Worm (Caenorhabditis elegans): ENCODE data around the gene rfc-4.
A peak's percentile ranks its signal among the peaks of the same experiment; 100 is the strongest.

Gene rfc-4

DNA sequence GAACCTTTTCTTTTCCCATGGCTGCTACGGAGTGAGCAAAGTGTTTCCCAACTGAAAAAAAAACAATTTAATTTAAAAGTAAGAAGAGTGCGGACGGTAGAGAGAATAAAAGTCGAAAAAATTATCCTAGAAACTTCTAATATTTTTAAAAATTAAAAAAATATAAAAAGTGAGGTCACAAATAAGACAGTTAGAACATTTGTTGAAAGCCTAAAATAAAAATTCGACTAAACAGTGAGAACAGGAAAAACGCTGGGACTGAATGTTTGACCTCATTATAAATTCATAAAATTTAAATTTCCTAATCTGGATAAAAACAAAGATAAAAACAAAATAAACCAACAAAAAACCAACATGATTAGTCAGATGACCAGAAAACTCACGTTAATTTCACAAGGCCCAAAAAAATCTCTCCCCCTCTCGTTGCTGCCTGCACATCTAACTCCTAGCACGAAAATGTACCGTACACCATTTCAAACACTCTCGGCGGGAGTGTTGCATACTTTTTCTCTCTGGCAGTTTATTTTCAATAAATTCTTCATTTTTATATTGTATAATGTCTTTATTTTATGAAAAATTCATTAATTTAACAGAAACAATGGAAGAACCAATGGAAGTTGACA lies at the start of gene rfc-4, which contains the start of gene eef-1A.1:
TSS of gene rfc-4 (plus strand) at position 592 of the 623 bp plus-strand sequence.
TSS of gene eef-1A.1 (minus strand) at position 51 of the 623 bp plus-strand sequence.
- peak; percentile 74 for TF ChIP-seq ceh-31 (tag; optimal IDR thresholded peaks at IDR 0.05)
- peak; percentile 80 for TF ChIP-seq madf-2 (tag; optimal IDR thresholded peaks at IDR 0.05)
- TF ChIP-seq ttx-3 (tag; optimal IDR thresholded peaks at IDR 0.05), result peak; percentile 59
- peak; percentile 68 for TF ChIP-seq pros-1 (tag; optimal IDR thresholded peaks at IDR 0.05)
- TF ChIP-seq ceh-22 (tag; optimal IDR thresholded peaks at IDR 0.05), result no peak
- peak; percentile 97 for TF ChIP-seq nfya-1 (tag; optimal IDR thresholded peaks at IDR 0.05)
- peak; percentile 63 for TF ChIP-seq K09A11.1 (tag; optimal IDR thresholded peaks at IDR 0.05; ENCODE audit: insufficient read depth)
- peak; percentile 21 for TF ChIP-seq lin-11 (tag; optimal IDR thresholded peaks at IDR 0.05)
- TF ChIP-seq ets-4 (tag; optimal IDR thresholded peaks at IDR 0.05), result peak; percentile 65
- TF ChIP-seq hlh-13 (GFP tag; optimal IDR thresholded peaks at IDR 0.05), result no peak
- peak; percentile 94 for TF ChIP-seq hlh-30 (tag; optimal IDR thresholded peaks at IDR 0.05; ENCODE audit: insufficient read depth)
- TF ChIP-seq odd-2 (tag; optimal IDR thresholded peaks at IDR 0.05), result peak; percentile 16
- TF ChIP-seq K02D7.2 (tag; optimal IDR thresholded peaks at IDR 0.05), result peak; percentile 2
- no peak for TF ChIP-seq eyg-1 (tag; optimal IDR thresholded peaks at IDR 0.05)
- peak; percentile 36 for TF ChIP-seq F13H6.1 (tag; optimal IDR thresholded peaks at IDR 0.05)
- TF ChIP-seq dve-1 (tag; optimal IDR thresholded peaks at IDR 0.05), result peak; percentile 72
- no peak for TF ChIP-seq hlh-15 (tag; optimal IDR thresholded peaks at IDR 0.05)
- peak; percentile 40 for TF ChIP-seq ceh-30 (tag; optimal IDR thresholded peaks at IDR 0.05)
- TF ChIP-seq unc-86 (tag; optimal IDR thresholded peaks at IDR 0.05), result peak; percentile 68
- no peak for TF ChIP-seq fkh-6 (tag; optimal IDR thresholded peaks at IDR 0.05)
- peak; percentile 34 for TF ChIP-seq rnt-1 (tag; optimal IDR thresholded peaks at IDR 0.05)
- TF ChIP-seq fkh-10 (GFP tag; optimal IDR thresholded peaks at IDR 0.05), result no peak
- no peak for TF ChIP-seq ceh-9 (tag; optimal IDR thresholded peaks at IDR 0.05)
- TF ChIP-seq zip-5 (tag; optimal IDR thresholded peaks at IDR 0.05), result peak; percentile 24
- no peak for TF ChIP-seq nhr-11 (tag; optimal IDR thresholded peaks at IDR 0.05)
- no peak for TF ChIP-seq tbx-7 (tag; optimal IDR thresholded peaks at IDR 0.05)
- TF ChIP-seq gmeb-2 (tag; optimal IDR thresholded peaks at IDR 0.05), result peak; percentile 48
- no peak for TF ChIP-seq pag-3 (tag; optimal IDR thresholded peaks at IDR 0.05; ENCODE audit: borderline replicate concordance)
- no peak for TF ChIP-seq lim-6 (tag; optimal IDR thresholded peaks at IDR 0.05)
- TF ChIP-seq ahr-1 (tag; optimal IDR thresholded peaks at IDR 0.05), result no peak
- TF ChIP-seq ceh-45 (GFP tag; IDR thresholded peaks at IDR 0.05), result no peak
- peak; percentile 44; the same call in 1 of the 2 replicates for TF ChIP-seq unc-3 (GFP tag; conservative IDR thresholded peaks at IDR 0.05)
- TF ChIP-seq unc-3 (tag; optimal IDR thresholded peaks at IDR 0.05), result no peak
- peak; percentile 95 for TF ChIP-seq unc-55 (GFP tag; optimal IDR thresholded peaks at IDR 0.05)
- peak; percentile 6 for TF ChIP-seq ceh-6 (GFP tag; optimal IDR thresholded peaks at IDR 0.05)
- no peak for TF ChIP-seq pat-9 (tag; optimal IDR thresholded peaks at IDR 0.05)
- no peak for TF ChIP-seq pha-4 (tag; optimal IDR thresholded peaks at IDR 0.05)
- TF ChIP-seq ceh-2 (tag; optimal IDR thresholded peaks at IDR 0.05), result peak; percentile 28
- no peak for TF ChIP-seq T23F11.4 (GFP tag; optimal IDR thresholded peaks at IDR 0.05)
- TF ChIP-seq ama-1 (optimal IDR thresholded peaks at IDR 0.05), result no peak
- no peak for TF ChIP-seq mec-3 (tag; optimal IDR thresholded peaks at IDR 0.05; ENCODE audit: borderline replicate concordance)
- peak; percentile 16 for TF ChIP-seq C38D4.7 (GFP tag; optimal IDR thresholded peaks at IDR 0.05)
- peak; percentile 0 for TF ChIP-seq pha-2 (tag; optimal IDR thresholded peaks at IDR 0.05)
- peak; percentile 36 for TF ChIP-seq sox-4 (tag; optimal IDR thresholded peaks at IDR 0.05)
- TF ChIP-seq elt-4 (tag; optimal IDR thresholded peaks at IDR 0.05), result no peak
- TF ChIP-seq nhr-232 (tag; optimal IDR thresholded peaks at IDR 0.05), result no peak
- peak; percentile 51 for TF ChIP-seq C08G9.2 (tag; optimal IDR thresholded peaks at IDR 0.05)
- TF ChIP-seq tbx-2 (tag; optimal IDR thresholded peaks at IDR 0.05), result peak; percentile 66
- TF ChIP-seq ceh-34 (tag; optimal IDR thresholded peaks at IDR 0.05), result peak; percentile 73
- TF ChIP-seq unc-42 (tag; optimal IDR thresholded peaks at IDR 0.05), result peak; percentile 83
- TF ChIP-seq ceh-19 (GFP tag; optimal IDR thresholded peaks at IDR 0.05), result no peak
- TF ChIP-seq hlh-6 (tag; optimal IDR thresholded peaks at IDR 0.05), result no peak
- TF ChIP-seq ceh-14 (tag; optimal IDR thresholded peaks at IDR 0.05), result peak; percentile 55
